Worm (Caenorhabditis elegans) whole organism, young adult: Measurements from ENCODE around the gene F14F8.9.

ENCODE experiments used
- B0261.1 ChIP-seq: sonication (generic microtip); optimal IDR thresholded peaks from 2 replicates; lab custom pipeline; 2016; ENCODE audit warnings: mild to moderate bottlenecking, missing genetic modification characterization, moderate library complexity, missing compliant biosample characterization
- B0336.3 ChIP-seq: fragments of 200-800 bp; sonication (Bioruptor generic); IDR thresholded peaks from 2 replicates; pipeline ENCODE4 v1.3.6; 2022; ENCODE audit warnings: missing genetic modification characterization, missing compliant biosample characterization
- F33H1.4 ChIP-seq: fragments of 200-800 bp; sonication (Bioruptor generic); IDR thresholded peaks from 2 replicates; pipeline ENCODE4 v1.3.6; 2022; ENCODE audit warnings: missing genetic modification reagents, missing genetic modification characterization, missing compliant biosample characterization
- F49E8.2 ChIP-seq: sonication (generic microtip); optimal IDR thresholded peaks from 3 replicates; lab custom pipeline; 2017; ENCODE audit warnings: missing genetic modification characterization, mild to moderate bottlenecking, missing compliant biosample characterization, antibody characterized with exemption, moderate library complexity; ENCODE audit not compliant: insufficient read depth
- F55B11.4 ChIP-seq: sonication (generic microtip); optimal IDR thresholded peaks from 2 replicates; lab custom pipeline; 2016; ENCODE audit warnings: missing compliant biosample characterization, missing genetic modification characterization, borderline replicate concordance; ENCODE audit not compliant: insufficient read depth
- F57A8.1 ChIP-seq: fragments of 200-800 bp; sonication (Bioruptor generic); optimal IDR thresholded peaks from 2 replicates; lab custom pipeline; 2018; ENCODE audit warnings: mild to moderate bottlenecking, missing genetic modification characterization, moderate library complexity, missing compliant biosample characterization
- K12H6.12 ChIP-seq: fragments of 200-800 bp; sonication (Bioruptor generic); optimal IDR thresholded peaks from 2 replicates; lab custom pipeline; 2018; ENCODE audit warnings: mild to moderate bottlenecking, missing genetic modification characterization, missing compliant biosample characterization
- T26A5.8 ChIP-seq: sonication (generic microtip); optimal IDR thresholded peaks from 2 replicates; lab custom pipeline; 2016; ENCODE audit warnings: missing genetic modification characterization, missing compliant biosample characterization
- Y53G8AR.9 ChIP-seq: fragments of 200-800 bp; sonication (Bioruptor generic); conservative IDR thresholded peaks from 2 replicates; pipeline ENCODE4 v1.3.6; 2022; ENCODE audit warnings: missing genetic modification reagents, missing genetic modification characterization, missing compliant biosample characterization
- Y56A3A.18 ChIP-seq: fragments of 200-800 bp; sonication (Bioruptor generic); IDR thresholded peaks from 2 replicates; pipeline ENCODE4 v1.3.6; 2022; ENCODE audit warnings: missing genetic modification reagents, missing genetic modification characterization, missing compliant biosample characterization
- Y79H2A.3 ChIP-seq: fragments of 200-800 bp; sonication (Bioruptor generic); conservative IDR thresholded peaks from 2 replicates; pipeline ENCODE4 v1.3.6; 2022; ENCODE audit warnings: missing genetic modification reagents, missing genetic modification characterization, missing compliant biosample characterization
- ZK185.1 ChIP-seq: sonication (generic microtip); optimal IDR thresholded peaks from 2 replicates; lab custom pipeline; 2016; ENCODE audit warnings: mild to moderate bottlenecking, missing genetic modification characterization, missing compliant biosample characterization; ENCODE audit not compliant: poor library complexity, severe bottlenecking
- akir-1 ChIP-seq: fragments of 200-800 bp; sonication (Bioruptor generic); optimal IDR thresholded peaks from 2 replicates; lab custom pipeline; 2018; ENCODE audit warnings: mild to moderate bottlenecking, missing genetic modification characterization, moderate library complexity, missing compliant biosample characterization
- attf-6 ChIP-seq: fragments of 200-800 bp; sonication (Bioruptor generic); IDR thresholded peaks from 2 replicates; pipeline ENCODE4 v1.3.6; 2022; ENCODE audit warnings: missing genetic modification reagents, missing genetic modification characterization, missing compliant biosample characterization
- bed-1 ChIP-seq: fragments of 200-800 bp; sonication (Bioruptor generic); IDR thresholded peaks from 2 replicates; pipeline ENCODE4 v1.3.6; 2022; ENCODE audit warnings: missing genetic modification reagents, missing genetic modification characterization, missing compliant biosample characterization
- bed-2 ChIP-seq: fragments of 200-800 bp; sonication (Bioruptor generic); IDR thresholded peaks from 2 replicates; pipeline ENCODE4 v1.3.6; 2022; ENCODE audit warnings: missing genetic modification reagents, missing genetic modification characterization, missing compliant biosample characterization
- cebp-1 ChIP-seq, 2 experiments: fragments of 200-800 bp in 1 of 2; sonication (Bioruptor generic) in 1 of 2; sonication (generic microtip) in 1 of 2; IDR thresholded peaks in 1 of 2; optimal IDR thresholded peaks in 1 of 2; 2 replicates each; pipeline versions ENCODE4 v1.3.6 to Lab custom; 2017 to 2022; ENCODE audit warnings: missing compliant biosample characterization in 2 of 2, missing genetic modification characterization in 2 of 2, mild to moderate bottlenecking in 1 of 2, missing genetic modification reagents in 1 of 2, moderate library complexity in 1 of 2
- die-1 ChIP-seq: sonication (generic microtip); optimal IDR thresholded peaks from 2 replicates; lab custom pipeline; 2016; ENCODE audit warnings: missing genotype, mild to moderate bottlenecking, missing genetic modification characterization, missing compliant biosample characterization
- dox-1 ChIP-seq: fragments of 200-800 bp; sonication (Bioruptor generic); IDR thresholded peaks from 2 replicates; pipeline ENCODE4 v1.3.6; 2022; ENCODE audit warnings: missing genetic modification reagents, missing genetic modification characterization, missing compliant biosample characterization
- dpl-1 ChIP-seq: fragments of 150-350 bp; optimal IDR thresholded peaks from 2 replicates; lab custom pipeline; 2014; ENCODE audit warnings: missing biosample characterization, missing genetic modification reagents, missing genetic modification characterization
- efl-1 ChIP-seq: fragments of 150-350 bp; optimal IDR thresholded peaks from 2 replicates; lab custom pipeline; 2014; ENCODE audit warnings: missing biosample characterization, missing genetic modification reagents, missing genetic modification characterization
- egl-18 ChIP-seq: fragments of 200-800 bp; sonication (Bioruptor generic); IDR thresholded peaks from 2 replicates; pipeline ENCODE4 v1.3.6; 2022; ENCODE audit warnings: missing genetic modification reagents, missing genetic modification characterization, missing compliant biosample characterization
- fkh-3 ChIP-seq: sonication (generic microtip); optimal IDR thresholded peaks from 2 replicates; lab custom pipeline; 2016; ENCODE audit warnings: mild to moderate bottlenecking, missing genetic modification characterization, missing compliant biosample characterization
- him-1 ChIP-seq: sonication (generic microtip); optimal IDR thresholded peaks from 2 replicates; lab custom pipeline; 2016; ENCODE audit warnings: missing genotype, missing genetic modification reagents, missing genetic modification characterization, missing compliant biosample characterization
- hlh-12 ChIP-seq: sonication (generic microtip); optimal IDR thresholded peaks from 2 replicates; lab custom pipeline; 2016; ENCODE audit warnings: missing genetic modification characterization, missing compliant biosample characterization
- hlh-26 ChIP-seq: fragments of 200-800 bp; sonication (Bioruptor generic); conservative IDR thresholded peaks from 2 replicates; pipeline ENCODE4 v1.3.6; 2022; ENCODE audit warnings: missing genetic modification reagents, missing genetic modification characterization, missing compliant biosample characterization
- hmg-1.2 ChIP-seq: fragments of 200-800 bp; sonication (Bioruptor generic); IDR thresholded peaks from 2 replicates; pipeline ENCODE4 v1.3.6; 2022; ENCODE audit warnings: missing genetic modification reagents, missing genetic modification characterization, missing compliant biosample characterization
- hmg-20 ChIP-seq: fragments of 200-800 bp; sonication (Bioruptor generic); IDR thresholded peaks from 2 replicates; pipeline ENCODE4 v1.3.6; 2022; ENCODE audit warnings: missing genetic modification reagents, missing genetic modification characterization, missing compliant biosample characterization
- madf-10 ChIP-seq: sonication (generic microtip); optimal IDR thresholded peaks from 2 replicates; lab custom pipeline; 2016; ENCODE audit warnings: mild to moderate bottlenecking, missing genetic modification characterization, missing compliant biosample characterization
- mcd-1 ChIP-seq: fragments of 200-800 bp; sonication (Bioruptor generic); IDR thresholded peaks from 2 replicates; pipeline ENCODE4 v1.3.6; 2022; ENCODE audit warnings: missing genetic modification reagents, missing genetic modification characterization, missing compliant biosample characterization
- nhr-120 ChIP-seq: fragments of 200-800 bp; sonication (Bioruptor generic); IDR thresholded peaks from 2 replicates; pipeline ENCODE4 v1.3.6; 2022; ENCODE audit warnings: missing genetic modification characterization, missing compliant biosample characterization
- nhr-90 ChIP-seq: sonication (generic microtip); optimal IDR thresholded peaks from 2 replicates; lab custom pipeline; 2016; ENCODE audit warnings: missing genotype, mild to moderate bottlenecking, missing genetic modification characterization, missing compliant biosample characterization
- rpc-1 ChIP-seq, 2 experiments: fragments of 150-350 bp in 1 of 2; sonication (generic microtip) in 1 of 2; optimal IDR thresholded peaks; 2 replicates each; lab custom pipeline; 2014 to 2018; ENCODE audit warnings: missing biosample characterization in 1 of 2, missing genetic modification characterization in 1 of 2, missing genetic modification reagents in 1 of 2, missing genotype in 1 of 2
- snpc-1.1 ChIP-seq: sonication (generic microtip); optimal IDR thresholded peaks from 2 replicates; lab custom pipeline; 2017; ENCODE audit warnings: missing genetic modification characterization, mild to moderate bottlenecking, missing compliant biosample characterization, antibody characterized with exemption, moderate library complexity, missing genotype, missing genetic modification reagents; ENCODE audit not compliant: insufficient read depth
- snpc-1.3 ChIP-seq: sonication (generic microtip); optimal IDR thresholded peaks from 2 replicates; lab custom pipeline; 2017; ENCODE audit warnings: missing genetic modification characterization, mild to moderate bottlenecking, missing compliant biosample characterization, antibody characterized with exemption, moderate library complexity, missing genotype, missing genetic modification reagents; ENCODE audit not compliant: insufficient read depth
- snpc-4 ChIP-seq, 5 experiments: fragments of 150-350 bp in 1 of 5; sonication (generic microtip) in 4 of 5; optimal IDR thresholded peaks; 2 replicates each; lab custom pipeline; 2014 to 2018; ENCODE audit warnings: missing genetic modification characterization in 5 of 5, missing biosample characterization in 3 of 5, antibody characterized with exemption in 2 of 5, mild to moderate bottlenecking in 2 of 5, missing compliant biosample characterization in 2 of 5, missing genotype in 2 of 5, moderate library complexity in 2 of 5, missing genetic modification reagents in 1 of 5
- tbx-9 ChIP-seq: sonication (generic microtip); optimal IDR thresholded peaks from 2 replicates; lab custom pipeline; 2016; ENCODE audit warnings: borderline replicate concordance, missing genetic modification characterization, inconsistent platforms, missing compliant biosample characterization
- unc-130 ChIP-seq: sonication (generic microtip); optimal IDR thresholded peaks from 2 replicates; lab custom pipeline; 2016; ENCODE audit warnings: missing genetic modification reagents, missing genetic modification characterization, missing compliant biosample characterization
- zfh-2 ChIP-seq: fragments of 200-800 bp; sonication (Bioruptor generic); conservative IDR thresholded peaks from 2 replicates; pipeline ENCODE4 v1.3.6; 2022; ENCODE audit warnings: missing genetic modification reagents, missing genetic modification characterization, missing compliant biosample characterization
- zim-3 ChIP-seq: sonication (generic microtip); optimal IDR thresholded peaks from 2 replicates; lab custom pipeline; 2017; ENCODE audit warnings: mild to moderate bottlenecking, missing genetic modification characterization, moderate library complexity, missing compliant biosample characterization
- ztf-18 ChIP-seq: sonication (generic microtip); optimal IDR thresholded peaks from 2 replicates; lab custom pipeline; 2016; ENCODE audit warnings: missing genotype, mild to moderate bottlenecking, missing genetic modification characterization, missing compliant biosample characterization
- ztf-25 ChIP-seq: fragments of 200-800 bp; sonication (Bioruptor generic); IDR thresholded peaks from 2 replicates; pipeline ENCODE4 v1.3.6; 2022; ENCODE audit warnings: missing genetic modification reagents, missing genetic modification characterization, missing compliant biosample characterization
- ztf-26 ChIP-seq: sonication (generic microtip); optimal IDR thresholded peaks from 2 replicates; lab custom pipeline; 2017; ENCODE audit warnings: missing genetic modification characterization, missing compliant biosample characterization

The F14F8.9 gene

DNA sequence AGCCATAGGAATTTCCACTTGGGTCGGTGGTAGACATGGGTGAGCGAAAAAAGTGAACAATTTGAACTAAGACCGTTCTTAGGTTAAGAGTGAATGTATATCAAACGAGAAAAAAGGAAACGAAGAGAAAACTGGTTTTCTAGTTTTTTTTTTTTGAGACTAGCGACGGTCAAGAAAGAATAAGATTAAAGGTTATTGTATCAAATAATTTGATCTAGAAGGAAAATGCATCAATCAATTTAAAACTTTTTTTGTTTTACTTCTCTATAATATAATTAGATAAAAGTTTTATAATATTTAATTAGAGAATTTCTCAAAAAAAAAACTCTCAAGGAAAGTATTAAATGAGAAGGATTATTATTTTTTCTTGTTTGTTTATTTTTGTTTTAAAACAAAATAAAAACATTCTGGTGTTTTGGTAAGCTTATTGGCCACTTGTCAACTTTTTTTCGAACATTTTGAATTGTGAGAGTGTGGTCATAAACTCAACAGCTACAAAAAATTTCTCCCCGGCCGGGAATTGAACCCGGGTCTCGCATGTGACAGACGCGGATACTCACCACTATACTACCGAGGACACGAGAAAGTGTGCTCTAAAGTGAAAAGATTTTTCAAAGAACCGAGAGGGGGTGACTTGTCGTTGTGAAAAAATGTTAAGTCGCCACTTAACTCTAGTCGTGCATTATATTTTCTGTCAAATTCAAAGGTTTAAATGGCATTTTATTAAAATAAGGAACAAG lies 23.0 kb downstream of the F14F8.9 start, which contains the start of gene W06G6.17 (continued):
- TF ChIP-seq him-1 (tag; lab: Kevin White, UChicago) (peak; percentile 56), dpl-1 (no peak), nhr-90 (tag; lab: Kevin White, UChicago) (peak; percentile 48), akir-1 (no peak), hmg-1.2 (GFP tag; lab: Robert Waterston, UW) (peak; percentile 33; the same call in 1 of the 2 replicates), efl-1 (GFP tag; lab: Kevin White, UChicago) (no peak), K12H6.12 (no peak), B0261.1 (tag; lab: Kevin White, UChicago) (peak; percentile 64), attf-6 (GFP tag; lab: Robert Waterston, UW) (peak; percentile 72; the same call in 1 of the 2 replicates), F33H1.4 (GFP tag; lab: Robert Waterston, UW) (no peak), F55B11.4 (tag; lab: Kevin White, UChicago) (no peak), F49E8.2 (tag; lab: Kevin White, UChicago) (no peak), Y53G8AR.9 (GFP tag; lab: Robert Waterston, UW) (no peak), mcd-1 (GFP tag; lab: Robert Waterston, UW) (no peak), tbx-9 (tag; lab: Kevin White, UChicago) (no peak), nhr-120 (GFP tag; lab: Robert Waterston, UW) (no peak), zim-3 (tag; lab: Kevin White, UChicago) (no peak), snpc-1.3 (tag; lab: Kevin White, UChicago) (no peak), Y79H2A.3 (GFP tag; lab: Robert Waterston, UW) (no peak), Y56A3A.18 (GFP tag; lab: Robert Waterston, UW) (no peak), ztf-25 (GFP tag; lab: Robert Waterston, UW) (0 out of 2 replicates have a peak, but pooled peaks have one; percentile 20), hmg-20 (GFP tag; lab: Robert Waterston, UW) (no peak), F57A8.1 (GFP tag; lab: Kevin White, UChicago) (no peak), ztf-18 (tag; lab: Kevin White, UChicago) (peak; percentile 20), ZK185.1 (no peak), B0336.3 (no peak), hlh-26 (no peak), rpc-1 (optimal IDR thresholded peaks at IDR 0.05; lab: Kevin White, UChicago) (peak; percentile 63), rpc-1 (tag; optimal IDR thresholded peaks at IDR 0.05; lab: Kevin White, UChicago) (peak; percentile 78), snpc-4 (GFP tag; optimal IDR thresholded peaks at IDR 0.05; lab: Kevin White, UChicago) (peak; percentile 15), snpc-4 (tag; optimal IDR thresholded peaks at IDR 0.05; lab: Kevin White, UChicago) (peak in 3 of 4 experiments; percentile 42 to 86 (median 79)), T26A5.8 (tag; lab: Kevin White, UChicago) (no peak), hlh-12 (tag; lab: Kevin White, UChicago) (no peak), die-1 (tag; lab: Kevin White, UChicago) (peak; percentile 56), zfh-2 (GFP tag; lab: Robert Waterston, UW) (no peak), bed-2 (GFP tag; lab: Robert Waterston, UW) (no peak), dox-1 (GFP tag; lab: Robert Waterston, UW) (no peak), fkh-3 (tag; lab: Kevin White, UChicago) (no peak)

DNA sequence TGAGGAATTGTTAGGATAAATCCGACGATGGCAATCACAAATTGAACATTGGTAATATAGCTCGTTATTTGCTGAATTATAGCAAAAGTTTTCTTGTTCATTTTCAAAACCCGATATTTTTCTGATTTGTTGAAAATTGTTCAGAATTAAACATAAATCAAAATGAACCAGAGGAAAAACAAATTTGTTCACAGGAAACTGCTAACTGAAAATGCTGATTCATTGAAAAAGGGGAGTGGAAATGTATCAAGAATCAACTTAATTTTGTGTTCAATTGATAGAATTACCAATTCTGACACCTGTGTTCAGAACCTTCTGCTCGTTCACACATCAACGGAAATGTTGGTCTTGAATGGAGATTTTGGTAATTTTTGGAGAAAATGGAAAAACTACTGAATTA lies 24.8 kb downstream of the F14F8.9 start, which contains the start of gene srw-77:
TSS of gene srw-77 (minus strand) at position 101 of the 400 bp plus-strand sequence.
- no peak for TF ChIP-seq bed-1 (GFP tag; lab: Robert Waterston, UW)
- TF ChIP-seq rpc-1 (optimal IDR thresholded peaks at IDR 0.05; lab: Kevin White, UChicago), result no peak
- TF ChIP-seq rpc-1 (tag; optimal IDR thresholded peaks at IDR 0.05; lab: Kevin White, UChicago), result no peak
- TF ChIP-seq snpc-1.1 (tag; lab: Kevin White, UChicago), result no peak
- no peak for TF ChIP-seq madf-10 (tag; lab: Kevin White, UChicago)
- TF ChIP-seq ztf-26 (tag; lab: Kevin White, UChicago), result no peak
- no peak for TF ChIP-seq cebp-1 (GFP tag; IDR thresholded peaks at IDR 0.05; lab: Robert Waterston, UW)
- TF ChIP-seq cebp-1 (tag; optimal IDR thresholded peaks at IDR 0.05; lab: Kevin White, UChicago), result no peak
- TF ChIP-seq unc-130 (GFP tag; lab: Kevin White, UChicago), result no peak
- no peak for TF ChIP-seq egl-18 (GFP tag; lab: Robert Waterston, UW)
- TF ChIP-seq B0336.3, result no peak
